Fruit fly (Drosophila melanogaster): ENCODE data around the gene Elys.
A peak's percentile ranks its signal among the peaks of the same experiment; 100 is the strongest.

Elys gene

DNA sequence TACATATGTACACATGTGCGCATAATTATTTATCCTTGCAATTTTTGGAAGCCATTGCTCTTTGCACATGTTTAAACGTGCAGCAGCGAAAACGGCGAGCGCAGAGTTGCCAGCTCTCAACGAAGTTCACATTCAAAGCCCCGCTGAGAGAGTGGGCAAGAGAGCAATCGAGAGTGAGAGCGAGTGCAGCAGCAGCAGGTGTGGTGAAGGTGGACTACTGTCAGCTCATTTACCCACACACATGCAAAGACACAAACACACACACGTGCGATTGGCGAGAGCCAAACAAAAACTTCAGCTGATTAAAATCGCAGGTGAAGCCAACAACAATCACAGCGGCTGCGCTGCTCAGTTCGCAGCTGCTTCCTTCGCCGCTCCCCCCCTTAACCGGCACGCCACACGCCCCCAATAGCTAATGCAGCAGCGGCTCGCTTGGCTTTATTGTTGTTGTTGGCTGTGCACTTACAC lies 20.7 kb upstream of the Elys start:
- TF ChIP-seq CG17801 (GFP tag; optimal IDR thresholded peaks at IDR 0.05; ENCODE audit: partially characterized antibody): peak; percentile 35

DNA sequence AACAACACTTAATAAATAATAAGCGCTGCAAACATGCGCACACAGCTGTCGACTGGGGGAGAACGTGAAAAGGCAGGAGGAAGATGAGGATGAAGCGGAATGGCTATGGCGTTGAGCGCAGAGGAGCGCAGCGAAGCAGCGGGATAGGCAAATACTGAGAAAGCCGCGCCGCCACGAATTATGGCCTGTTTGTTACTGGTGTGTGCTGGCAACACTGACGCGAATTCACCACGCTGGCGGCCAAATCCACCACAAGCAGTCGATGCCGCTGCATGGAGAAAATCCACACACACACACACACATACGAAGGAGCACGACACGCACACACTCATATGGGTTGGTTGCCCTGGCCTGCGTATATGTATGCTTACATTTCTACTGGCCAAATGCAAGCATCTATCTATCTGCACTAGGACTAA lies 15.1 kb upstream of the Elys start:
- TF ChIP-seq CG17801 (GFP tag; optimal IDR thresholded peaks at IDR 0.05; ENCODE audit: partially characterized antibody): no peak

DNA sequence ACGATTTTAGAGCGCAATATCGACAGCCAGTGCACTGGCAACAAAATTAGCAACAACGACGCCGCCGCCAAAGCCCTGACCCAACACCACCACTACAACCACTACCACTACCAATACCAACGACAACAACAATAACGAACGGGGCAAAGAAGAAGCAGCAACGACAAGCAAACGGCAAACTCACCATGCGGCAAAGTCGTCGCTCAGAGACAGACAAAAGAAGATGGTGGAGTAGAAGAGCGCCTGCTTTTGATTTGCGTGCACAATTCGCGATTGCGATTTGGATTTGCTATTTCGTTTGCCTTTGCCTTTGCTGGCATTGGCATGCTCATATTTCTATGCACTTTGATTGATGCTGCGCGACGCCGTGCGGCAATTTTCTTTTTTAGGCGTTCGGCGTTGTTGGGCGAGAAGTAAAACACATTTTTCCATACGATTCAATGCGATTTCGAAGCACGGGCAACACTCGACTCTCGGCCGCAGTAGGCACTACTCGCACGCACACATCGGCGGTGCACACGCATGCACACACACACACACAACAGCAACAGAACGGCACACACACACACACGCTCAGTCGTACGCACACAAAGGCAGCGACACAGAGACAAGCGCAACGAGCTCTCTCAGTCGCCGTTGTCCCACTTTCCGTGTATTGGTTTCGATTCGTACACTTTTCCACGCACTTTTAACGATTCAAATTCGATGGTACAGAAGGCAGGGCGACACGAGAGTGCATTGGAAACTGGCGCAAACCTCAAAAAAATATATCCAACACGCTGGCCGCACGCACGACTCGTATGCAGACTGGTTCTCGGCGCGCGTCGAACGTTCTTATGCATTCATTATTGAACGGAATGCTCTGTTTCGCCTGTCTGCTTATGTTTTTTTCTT lies 14.4 kb upstream of the Elys start:
- TF ChIP-seq CG17801 (GFP tag; optimal IDR thresholded peaks at IDR 0.05; ENCODE audit: partially characterized antibody): peak; percentile 25

DNA sequence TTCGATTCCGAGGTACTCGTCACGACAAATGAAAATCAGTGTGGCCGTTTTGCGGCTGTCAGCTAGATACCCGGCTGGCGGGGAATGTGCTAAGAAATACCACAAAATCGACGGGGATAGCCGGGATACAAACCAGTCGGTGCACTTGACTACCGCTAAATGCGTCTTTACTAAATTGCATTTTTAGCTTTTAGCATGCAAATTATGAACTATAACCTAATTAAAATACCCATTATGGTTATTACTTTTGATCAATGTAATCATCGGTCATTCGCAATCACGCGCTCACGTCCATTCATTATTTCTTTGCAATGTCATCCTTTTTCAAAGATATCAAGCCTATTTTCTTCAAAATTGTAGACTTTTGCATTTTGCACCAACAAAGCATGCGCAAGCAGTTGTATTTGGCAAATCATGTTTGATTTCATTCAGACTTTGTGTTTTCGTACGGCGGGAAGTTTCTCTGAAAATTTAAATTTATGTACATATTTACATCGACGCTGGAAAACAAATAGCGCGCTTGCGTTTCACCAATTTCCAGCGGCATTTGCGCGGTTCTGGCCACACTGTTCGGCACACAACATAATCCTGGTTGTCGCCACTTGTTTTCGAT lies 13.7 kb upstream of the Elys start, which contains the start of gene Rcd-1:
Gene Rcd-1, plus strand, starts transcription at position 440 of the 613 bp plus-strand sequence.
- no peak for TF ChIP-seq CG17801 (GFP tag; optimal IDR thresholded peaks at IDR 0.05; ENCODE audit: partially characterized antibody)

DNA sequence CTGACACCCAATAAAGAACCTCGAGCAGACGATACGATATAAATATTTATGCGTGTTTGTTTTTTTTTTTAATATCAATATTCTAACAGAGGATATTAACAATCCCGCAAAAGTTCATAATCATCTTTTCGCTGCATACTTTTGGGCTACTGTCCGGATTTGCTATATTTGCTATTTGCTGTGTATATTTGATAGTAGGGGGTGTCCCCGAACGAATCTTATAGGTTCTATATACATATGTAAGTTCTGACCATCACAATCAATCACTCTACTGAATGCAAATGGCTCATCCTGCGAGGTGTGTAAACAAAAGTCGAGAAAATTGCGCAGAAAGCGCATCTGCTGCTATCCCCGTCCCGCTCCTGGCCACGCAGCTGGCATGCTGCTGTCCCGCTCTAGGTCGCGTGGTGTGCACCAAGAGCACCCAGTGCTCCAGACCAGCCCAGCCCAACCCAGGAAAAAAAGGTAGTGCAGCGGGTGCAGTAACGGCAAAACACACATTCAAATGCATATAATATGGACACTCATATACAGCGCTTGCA lies 11.3 kb upstream of the Elys start:
- TF ChIP-seq CG17801 (GFP tag; optimal IDR thresholded peaks at IDR 0.05; ENCODE audit: partially characterized antibody): no peak

DNA sequence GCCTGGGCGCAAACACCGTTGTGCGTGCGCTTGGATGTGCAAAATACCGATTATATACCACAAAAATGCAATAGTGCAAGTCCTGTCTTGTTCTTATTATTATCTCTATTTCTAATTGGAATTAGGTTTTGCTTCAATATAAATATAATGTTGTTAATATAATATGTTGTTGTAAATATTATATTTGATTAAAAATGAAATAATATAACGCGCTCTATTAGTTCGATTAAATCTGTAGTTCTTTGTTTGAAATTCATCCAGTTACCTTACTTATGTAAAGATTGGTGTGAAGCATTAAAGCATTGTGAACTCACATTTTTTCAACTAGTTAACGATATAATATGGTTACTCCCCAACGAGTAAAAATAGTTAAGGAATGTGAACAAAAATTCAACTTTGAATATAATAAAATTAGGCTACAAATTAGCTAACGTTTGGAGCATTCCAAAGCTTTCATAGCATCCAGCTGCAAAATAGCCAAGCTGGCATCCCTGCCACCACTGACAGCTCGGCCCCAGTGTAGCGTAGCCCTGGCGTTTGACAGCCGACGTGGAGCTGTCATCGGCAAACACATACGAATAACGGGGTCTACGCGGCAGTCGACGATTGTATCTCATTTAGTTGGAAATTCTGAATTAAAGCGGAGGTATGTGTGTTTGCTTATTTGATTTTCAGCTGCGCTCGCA lies 9.1 kb upstream of the Elys start, which contains the start of the genes CG12237 and Sec61gamma:
Gene CG12237, minus strand, starts transcription at position 51 of the 686 bp plus-strand sequence.
Gene Sec61gamma, plus strand, starts transcription at position 509 of the 686 bp plus-strand sequence.
- peak; percentile 45 for TF ChIP-seq CG17801 (GFP tag; optimal IDR thresholded peaks at IDR 0.05; ENCODE audit: partially characterized antibody)

DNA sequence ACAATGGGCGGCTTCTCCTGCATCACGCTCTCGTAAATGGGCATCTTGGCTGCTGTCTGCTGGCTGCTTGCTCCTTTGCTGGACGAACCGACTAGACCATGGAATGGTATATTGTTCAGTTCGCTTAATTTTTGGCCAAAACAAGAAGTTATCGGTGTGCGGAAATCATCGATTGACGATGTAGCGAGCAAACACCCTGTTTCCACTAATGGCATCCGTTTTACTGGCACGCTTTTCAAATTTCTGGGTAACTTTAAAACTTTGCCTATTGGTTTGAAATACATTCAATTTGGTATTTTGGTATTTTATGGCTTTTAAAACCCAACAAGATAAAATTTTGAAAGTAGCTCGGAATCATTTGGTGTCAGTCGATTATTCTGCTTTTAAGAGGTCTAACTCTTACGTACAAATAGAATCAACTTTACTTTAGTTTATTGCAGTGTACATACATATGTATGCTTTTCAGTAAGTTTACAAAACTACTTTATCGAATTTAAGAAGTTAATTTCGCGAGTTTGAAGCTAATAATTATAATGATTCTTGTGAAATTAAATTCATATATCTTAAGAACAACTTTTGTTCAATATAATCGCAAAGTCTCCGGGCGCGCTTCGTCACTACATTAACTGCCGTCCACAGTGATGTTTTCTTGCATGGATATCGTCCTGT lies 6.1 kb upstream of the Elys start, which contains the start of gene Arp10:
Gene Arp10, minus strand, starts transcription at position 304 of the 669 bp plus-strand sequence.
- TF ChIP-seq CG17801 (GFP tag; optimal IDR thresholded peaks at IDR 0.05; ENCODE audit: partially characterized antibody): no peak

DNA sequence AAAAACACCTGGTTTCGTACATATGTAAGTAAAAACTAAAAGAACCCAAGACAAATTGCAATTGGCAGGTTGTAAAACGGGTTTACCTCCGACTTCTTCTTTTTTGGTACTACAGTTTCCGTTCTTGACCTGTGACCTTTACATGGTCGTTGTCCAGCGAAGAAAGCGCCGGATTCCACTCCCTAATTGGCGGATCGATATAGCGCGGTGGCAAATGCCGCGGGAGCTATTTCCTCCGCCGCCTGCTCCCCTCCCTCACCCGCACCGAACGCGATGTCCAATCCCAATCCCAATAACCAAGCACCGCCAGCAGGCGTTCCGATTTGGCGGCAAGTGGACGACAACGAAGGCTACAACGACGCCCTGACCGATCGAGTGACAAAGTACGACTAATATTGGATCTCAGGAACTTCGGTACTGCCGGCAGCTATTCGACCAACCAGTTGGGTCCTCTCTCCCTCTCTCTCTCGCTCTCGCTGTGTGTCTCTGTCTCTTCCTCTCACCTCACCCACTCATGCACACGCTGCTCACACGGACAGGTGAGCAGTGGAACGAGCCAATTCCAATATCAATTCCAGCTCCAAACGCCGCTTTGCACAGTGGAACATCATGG lies 10.6 kb downstream of the Elys start:
- TF ChIP-seq CG17801 (GFP tag; optimal IDR thresholded peaks at IDR 0.05; ENCODE audit: partially characterized antibody): peak; percentile 48

DNA sequence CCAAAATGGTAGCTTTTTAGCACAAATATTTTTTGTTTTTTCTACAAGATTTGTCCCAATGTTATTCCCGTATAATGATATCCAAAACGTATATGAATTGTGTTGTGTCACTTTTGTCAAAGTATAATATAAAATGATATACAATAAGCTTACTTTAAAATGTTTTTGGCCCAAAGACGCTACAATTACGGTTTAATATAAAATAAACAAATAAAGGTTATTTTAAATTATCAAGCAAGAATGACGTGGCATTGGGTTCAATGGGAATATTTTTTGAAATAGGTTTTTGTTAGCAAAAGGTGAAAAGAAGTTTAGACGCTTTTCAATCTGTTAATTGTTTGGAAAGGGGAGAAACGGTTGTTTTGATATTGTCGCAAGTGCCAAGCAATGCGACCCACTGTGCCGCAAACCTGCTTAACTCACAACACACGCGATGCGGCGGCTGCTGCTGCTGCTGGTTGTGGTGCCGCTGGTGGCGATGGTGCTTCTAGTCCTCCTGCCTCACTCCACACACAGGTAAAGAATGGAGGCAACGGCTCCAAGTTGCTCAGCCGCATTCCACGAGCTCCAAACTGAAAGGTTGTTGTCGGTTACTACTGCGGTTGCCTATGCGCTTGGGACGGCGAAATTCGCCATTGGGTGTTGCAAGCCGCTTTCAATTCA lies 11.2 kb downstream of the Elys start:
- TF ChIP-seq CG17801 (GFP tag; optimal IDR thresholded peaks at IDR 0.05; ENCODE audit: partially characterized antibody): no peak

DNA sequence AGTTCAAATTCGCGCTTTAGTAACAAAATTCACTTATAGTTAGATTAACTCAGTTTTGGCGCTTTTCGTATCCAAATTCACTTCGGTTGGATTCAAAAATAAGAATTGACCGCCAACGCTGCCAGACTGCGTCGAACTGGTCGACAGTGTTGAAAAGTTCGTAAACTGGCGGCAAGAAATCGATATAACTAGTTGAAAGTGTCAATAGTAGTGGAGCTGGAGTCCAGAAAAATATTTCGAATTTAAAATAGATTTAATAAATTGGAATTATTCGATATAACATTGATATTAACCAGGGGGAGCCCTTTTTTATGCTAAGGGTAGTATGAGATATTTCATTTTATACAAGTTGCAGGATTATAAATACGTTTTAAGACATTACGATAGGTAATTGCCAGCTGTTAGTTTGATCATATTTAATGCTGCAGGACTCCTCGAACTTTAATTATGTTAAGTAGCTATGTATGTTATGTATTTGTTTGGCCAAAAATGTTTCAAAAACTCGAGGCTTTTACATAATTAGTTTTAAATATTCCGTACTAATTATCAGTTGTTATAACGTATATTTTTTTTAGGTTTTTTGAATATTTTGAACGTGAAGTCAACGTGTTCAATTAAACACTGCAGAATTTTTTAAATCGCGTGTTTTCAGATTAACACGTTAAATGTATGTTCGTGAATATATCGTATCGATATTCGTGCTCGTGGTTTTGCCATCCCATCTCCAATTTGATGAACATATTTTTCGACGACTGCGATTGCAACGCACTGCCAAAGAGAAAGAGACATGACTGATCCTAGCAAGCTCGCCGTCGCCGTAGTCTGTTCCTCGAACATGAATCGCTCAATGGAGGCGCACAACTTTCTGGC lies 12.0 kb downstream of the Elys start, which contains the start of the genes CG14223 and Ssu72:
Gene CG14223, minus strand, starts transcription at position 113 of the 870 bp plus-strand sequence.
Gene Ssu72, plus strand, starts transcription at position 703 of the 870 bp plus-strand sequence.
- TF ChIP-seq CG17801 (GFP tag; optimal IDR thresholded peaks at IDR 0.05; ENCODE audit: partially characterized antibody): no peak

DNA sequence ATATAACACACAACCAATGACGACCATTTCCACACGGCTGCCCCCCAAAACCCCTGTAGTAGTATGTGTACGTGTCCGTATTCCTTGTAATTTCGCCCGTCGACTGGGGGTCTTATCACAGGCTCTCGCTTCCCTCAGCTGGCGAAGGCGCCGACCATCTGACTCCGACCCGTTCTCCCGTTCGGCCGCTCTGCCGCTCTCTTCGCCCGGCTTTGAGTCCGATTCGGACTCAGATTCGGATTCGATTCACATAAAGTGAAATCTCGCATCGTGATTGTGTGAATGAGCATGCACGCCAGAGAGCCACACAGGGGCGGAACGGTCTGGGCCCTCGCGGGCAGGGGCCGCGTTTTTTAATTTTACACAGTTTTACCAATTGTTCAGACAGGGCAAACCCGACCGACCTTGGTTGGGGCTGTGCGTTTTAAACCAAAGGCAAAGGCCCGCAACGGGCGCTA lies 13.6 kb downstream of the Elys start:
- TF ChIP-seq CG17801 (GFP tag; optimal IDR thresholded peaks at IDR 0.05; ENCODE audit: partially characterized antibody): peak; percentile 13

DNA sequence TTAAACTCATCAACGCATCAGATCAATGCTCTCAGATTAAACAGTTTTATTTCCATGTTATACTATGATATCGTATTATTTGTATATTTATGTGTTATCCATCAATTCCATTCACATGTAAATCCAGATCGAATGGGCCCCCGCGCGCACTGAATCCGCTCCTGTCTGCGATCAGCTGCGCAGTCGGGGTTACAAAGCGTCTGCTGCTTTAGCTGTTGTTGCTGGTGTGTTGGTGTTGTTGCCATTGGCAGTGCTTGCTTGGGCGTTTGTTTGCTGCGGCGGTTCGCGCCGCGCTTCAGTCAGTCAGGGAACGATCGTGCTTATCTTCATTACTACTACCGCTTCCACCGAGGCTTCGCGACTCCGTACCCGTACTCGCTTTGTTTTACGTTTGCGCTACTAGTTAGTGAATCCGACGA lies 14.9 kb downstream of the Elys start, which contains the start of gene Zw:
Gene Zw, plus strand, starts transcription at position 262 of the 419 bp plus-strand sequence.
- peak; percentile 69 for TF ChIP-seq CG17801 (GFP tag; optimal IDR thresholded peaks at IDR 0.05; ENCODE audit: partially characterized antibody)
